Worm (Caenorhabditis elegans) whole organism, young adult: ENCODE data around the gene vmo-1.

Experiments
- F39B2.1 ChIP-seq: fragments of 200-800 bp; sonication (Bioruptor generic); IDR thresholded peaks from 2 replicates; pipeline ENCODE4 v1.3.6; 2022; ENCODE audit warnings: missing genetic modification reagents, missing genetic modification characterization, missing compliant biosample characterization
- T07F8.4 ChIP-seq: sonication (generic microtip); optimal IDR thresholded peaks from 2 replicates; lab custom pipeline; 2016; ENCODE audit warnings: mild to moderate bottlenecking, missing genetic modification characterization, moderate library complexity, missing compliant biosample characterization
- ama-1 ChIP-seq, 3 experiments: fragments of 150-350 bp in 1 of 3; sonication (generic microtip) in 2 of 3; optimal IDR thresholded peaks; 2 replicates each; lab custom pipeline; 2014 to 2018; ENCODE audit warnings: missing biosample characterization in 2 of 3, missing genetic modification characterization in 2 of 3, missing genetic modification reagents in 2 of 3
- fkh-3 ChIP-seq: sonication (generic microtip); optimal IDR thresholded peaks from 2 replicates; lab custom pipeline; 2016; ENCODE audit warnings: mild to moderate bottlenecking, missing genetic modification characterization, missing compliant biosample characterization
- unc-130 ChIP-seq: sonication (generic microtip); optimal IDR thresholded peaks from 2 replicates; lab custom pipeline; 2016; ENCODE audit warnings: missing genetic modification reagents, missing genetic modification characterization, missing compliant biosample characterization

- TF ChIP-seq T07F8.4 = no peak
- TF ChIP-seq F39B2.1 (GFP tag; lab: Robert Waterston, UW) = no peak
- TF ChIP-seq ama-1 (optimal IDR thresholded peaks at IDR 0.05; lab: Kevin White, UChicago) = no peak
- TF ChIP-seq ama-1 (GFP tag; optimal IDR thresholded peaks at IDR 0.05; lab: Kevin White, UChicago) = no peak
- no peak for TF ChIP-seq fkh-3 (tag; lab: Kevin White, UChicago)
- TF ChIP-seq unc-130 = no peak
Measured at ce11 chrV:20551096-20551495, 1.8 kb downstream of the vmo-1 start, which contains the start of gene Y38H6C.20.
